Worm (Caenorhabditis elegans) whole organism, L4 larva: Measurements from ENCODE around the gene lips-10.

Experiments used
- Y48G9A.11 ChIP-seq: fragments of 200-800 bp; sonication (Bioruptor generic); IDR thresholded peaks from 2 replicates; pipeline ENCODE4 v1.3.6; 2022; ENCODE audit warnings: missing genetic modification reagents, missing genetic modification characterization, missing compliant biosample characterization
- aha-1 ChIP-seq: fragments of 150-350 bp; peaks from one replicate; lab custom pipeline; 2014; ENCODE audit warnings: missing biosample characterization, missing genetic modification characterization
- arid-1 ChIP-seq: fragments of 200-800 bp; sonication (Bioruptor generic); conservative IDR thresholded peaks from 2 replicates; pipeline ENCODE4 v1.3.6; 2022; ENCODE audit warnings: missing genetic modification reagents, missing genetic modification characterization, missing compliant biosample characterization
- ceh-28 ChIP-seq: fragments of 150-350 bp; optimal IDR thresholded peaks from 2 replicates; lab custom pipeline; 2014; ENCODE audit warnings: missing biosample characterization, missing genetic modification reagents, missing genetic modification characterization
- cey-2 ChIP-seq: sonication (generic microtip); optimal IDR thresholded peaks from 3 replicates; lab custom pipeline; 2017; ENCODE audit warnings: missing genetic modification characterization, mild to moderate bottlenecking, missing compliant biosample characterization, antibody characterized with exemption, borderline replicate concordance; ENCODE audit not compliant: insufficient read depth
- ctbp-1 ChIP-seq: fragments of 200-800 bp; sonication (Bioruptor generic); IDR thresholded peaks from 2 replicates; pipeline ENCODE4 v1.3.6; 2022; ENCODE audit warnings: missing genetic modification reagents, missing genetic modification characterization, missing compliant biosample characterization
- dmd-9 ChIP-seq: fragments of 200-800 bp; sonication (Bioruptor generic); IDR thresholded peaks from 2 replicates; pipeline ENCODE4 v1.3.6; 2022; ENCODE audit warnings: missing genetic modification reagents, missing genetic modification characterization, missing compliant biosample characterization
- dpl-1 ChIP-seq: fragments of 150-350 bp; optimal IDR thresholded peaks from 2 replicates; lab custom pipeline; 2014; ENCODE audit warnings: missing biosample characterization, missing genetic modification reagents, missing genetic modification characterization
- duxl-1 ChIP-seq: sonication (generic microtip); optimal IDR thresholded peaks from 2 replicates; lab custom pipeline; 2016; ENCODE audit warnings: mild to moderate bottlenecking, missing genetic modification characterization, moderate library complexity, missing compliant biosample characterization; ENCODE audit not compliant: poor library complexity
- dve-1 ChIP-seq: sonication (generic microtip); optimal IDR thresholded peaks from 2 replicates; lab custom pipeline; 2017; ENCODE audit warnings: antibody characterized with exemption, mild to moderate bottlenecking, missing genetic modification characterization, missing compliant biosample characterization; ENCODE audit not compliant: insufficient read depth
- egl-43 ChIP-seq: fragments of 200-800 bp; sonication (Bioruptor generic); IDR thresholded peaks from 2 replicates; pipeline ENCODE4 v1.3.6; 2022; ENCODE audit warnings: missing genetic modification reagents, missing genetic modification characterization, missing compliant biosample characterization
- hif-1 ChIP-seq, 2 experiments: sonication (generic microtip); optimal IDR thresholded peaks; 2 replicates each; lab custom pipeline; 2016 to 2017; ENCODE audit warnings: missing compliant biosample characterization in 2 of 2, missing genetic modification characterization in 2 of 2, missing genetic modification reagents in 2 of 2, missing genotype in 2 of 2, mild to moderate bottlenecking in 1 of 2
- hlh-11 ChIP-seq: fragments of 200-800 bp; sonication (Bioruptor generic); optimal IDR thresholded peaks from 2 replicates; lab custom pipeline; 2018; ENCODE audit warnings: mild to moderate bottlenecking, missing genetic modification characterization, missing compliant biosample characterization
- hlh-30 ChIP-seq: sonication (generic microtip); optimal IDR thresholded peaks from 2 replicates; lab custom pipeline; 2017; ENCODE audit warnings: antibody characterized with exemption, mild to moderate bottlenecking, missing genetic modification characterization, missing compliant biosample characterization; ENCODE audit not compliant: insufficient read depth
- hmg-1.1 ChIP-seq: fragments of 200-800 bp; sonication (Bioruptor generic); IDR thresholded peaks from 2 replicates; pipeline ENCODE4 v1.3.6; 2022; ENCODE audit warnings: missing genetic modification reagents, missing genetic modification characterization, missing compliant biosample characterization
- lin-15B ChIP-seq: fragments of 150-350 bp; sonication (generic microtip); optimal IDR thresholded peaks from 3 replicates; lab custom pipeline; 2014; ENCODE audit warnings: missing biosample characterization, missing genetic modification characterization
- lin-38 ChIP-seq: fragments of 200-800 bp; sonication (Bioruptor generic); IDR thresholded peaks from 2 replicates; pipeline ENCODE4 v1.3.6; 2022; ENCODE audit warnings: missing genetic modification reagents, missing genetic modification characterization, missing compliant biosample characterization
- lsy-2 ChIP-seq, 2 experiments: fragments of 150-350 bp in 1 of 2; sonication (generic microtip) in 1 of 2; optimal IDR thresholded peaks; 2 replicates each; lab custom pipeline; 2014 to 2017; ENCODE audit warnings: missing biosample characterization in 2 of 2, missing genetic modification characterization in 2 of 2
- mep-1 ChIP-seq: fragments of 150-350 bp; sonication (generic microtip); optimal IDR thresholded peaks from 3 replicates; lab custom pipeline; 2014; ENCODE audit warnings: missing biosample characterization, missing genetic modification characterization
- mes-2 ChIP-seq: sonication (generic microtip); optimal IDR thresholded peaks from 2 replicates; lab custom pipeline; 2016; ENCODE audit warnings: missing genotype, mild to moderate bottlenecking, missing genetic modification characterization, missing compliant biosample characterization; ENCODE audit not compliant: poor library complexity, severe bottlenecking
- nhr-102 ChIP-seq: sonication (generic microtip); optimal IDR thresholded peaks from 2 replicates; lab custom pipeline; 2016; ENCODE audit warnings: mild to moderate bottlenecking, missing genetic modification characterization, moderate library complexity, missing compliant biosample characterization
- nhr-237 ChIP-seq: sonication (generic microtip); optimal IDR thresholded peaks from 2 replicates; lab custom pipeline; 2017; ENCODE audit warnings: missing biosample characterization, missing genetic modification characterization
- nhr-41 ChIP-seq: fragments of 200-800 bp; sonication (Bioruptor generic); IDR thresholded peaks from 2 replicates; pipeline ENCODE4 v1.3.6; 2022; ENCODE audit warnings: missing genetic modification reagents, missing genetic modification characterization, missing compliant biosample characterization
- nhr-48 ChIP-seq: sonication (generic microtip); optimal IDR thresholded peaks from 2 replicates; lab custom pipeline; 2016; ENCODE audit warnings: mild to moderate bottlenecking, missing genetic modification characterization, missing compliant biosample characterization
- nhr-77 ChIP-seq: fragments of 150-350 bp; optimal IDR thresholded peaks from 2 replicates; lab custom pipeline; 2014; ENCODE audit warnings: missing biosample characterization, missing genetic modification characterization
- rbr-2 ChIP-seq: sonication (generic microtip); optimal IDR thresholded peaks from 2 replicates; lab custom pipeline; 2016; ENCODE audit warnings: missing genotype, missing genetic modification characterization, missing compliant biosample characterization
- snpc-1.2 ChIP-seq: fragments of 200-800 bp; sonication (Bioruptor generic); IDR thresholded peaks from 2 replicates; pipeline ENCODE4 v1.3.6; 2022; ENCODE audit warnings: missing genetic modification reagents, missing genetic modification characterization, missing compliant biosample characterization
- spr-1 ChIP-seq: sonication (generic microtip); optimal IDR thresholded peaks from 2 replicates; lab custom pipeline; 2016; ENCODE audit warnings: mild to moderate bottlenecking, missing genetic modification characterization, missing compliant biosample characterization
- spr-3 ChIP-seq: fragments of 200-800 bp; sonication (Bioruptor generic); optimal IDR thresholded peaks from 2 replicates; lab custom pipeline; 2018; ENCODE audit warnings: mild to moderate bottlenecking, missing genetic modification characterization, missing compliant biosample characterization
- vab-7 ChIP-seq: fragments of 200-800 bp; sonication (Bioruptor generic); IDR thresholded peaks from 2 replicates; pipeline ENCODE4 v1.3.6; 2022; ENCODE audit warnings: missing genetic modification reagents, missing genetic modification characterization, missing compliant biosample characterization
- zfp-3 ChIP-seq: fragments of 200-800 bp; sonication (Bioruptor generic); conservative IDR thresholded peaks from 2 replicates; pipeline ENCODE4 v1.3.6; 2022; ENCODE audit warnings: missing genetic modification reagents, missing genetic modification characterization, missing compliant biosample characterization

lips-10 gene

ce11 chrII:8457438-8457837 lies 18.5 kb downstream of the lips-10 start, which contains the start of gene zyg-9:
TSS of gene zyg-9 (plus strand) at chrII:8457818.
- peak; percentile 10 for TF ChIP-seq mep-1
- TF ChIP-seq hif-1 (tag; optimal IDR thresholded peaks at IDR 0.05; lab: Kevin White, UChicago): peak in 1 of 2 experiments; percentile 22
- TF ChIP-seq hmg-1.1 (GFP tag; lab: Robert Waterston, UW): 0 out of 2 replicates have a peak, but pooled peaks have one; percentile 32
- peak; percentile 24 for TF ChIP-seq hlh-11 (tag; lab: Kevin White, UChicago)
- TF ChIP-seq dve-1 (tag; lab: Kevin White, UChicago): peak; percentile 7
- no peak for TF ChIP-seq nhr-77
- no peak for TF ChIP-seq spr-3 (GFP tag; lab: Kevin White, UChicago)
- peak in 1 of 2 experiments; percentile 60 for TF ChIP-seq lsy-2 (tag; optimal IDR thresholded peaks at IDR 0.05; lab: Kevin White, UChicago)
- TF ChIP-seq egl-43 (GFP tag; lab: Robert Waterston, UW): peak; percentile 28; the same call in 1 of the 2 replicates
- TF ChIP-seq nhr-48 (tag; lab: Kevin White, UChicago): no peak
- no peak for TF ChIP-seq lin-15B (tag; lab: Kevin White, UChicago)
- no peak for TF ChIP-seq spr-1 (tag; lab: Kevin White, UChicago)
- TF ChIP-seq hlh-30: peak; percentile 83
- TF ChIP-seq Y48G9A.11 (GFP tag; lab: Robert Waterston, UW): no peak
- TF ChIP-seq cey-2 (tag; lab: Kevin White, UChicago): no peak
- no peak for TF ChIP-seq dmd-9
- TF ChIP-seq ceh-28: peak; percentile 11
- peak; percentile 37 for TF ChIP-seq mes-2 (tag; lab: Kevin White, UChicago)
- TF ChIP-seq dpl-1 (GFP tag; lab: Kevin White, UChicago): peak; percentile 5
- TF ChIP-seq aha-1 (tag; lab: Kevin White, UChicago): peak; percentile 64
- TF ChIP-seq, all 104 proteins: peak for 12

ce11 chrII:8459832-8460566 lies 21.0 kb downstream of the lips-10 start:
- peak; percentile 34; the same call in 1 of the 2 replicates for TF ChIP-seq arid-1 (GFP tag; lab: Robert Waterston, UW)

- TF ChIP-seq zfp-3 (GFP tag; lab: Robert Waterston, UW) (0 out of 2 replicates have a peak, but pooled peaks have one; percentile 10), mep-1 (peak; percentile 76), nhr-237 (no peak), nhr-102 (peak; percentile 27), lsy-2 (tag; optimal IDR thresholded peaks at IDR 0.05; lab: Kevin White, UChicago) (peak in 1 of 2 experiments; percentile 66), lin-38 (GFP tag; lab: Robert Waterston, UW) (peak; percentile 67; the same call in 1 of the 2 replicates), snpc-1.2 (peak; percentile 64; the same call in 1 of the 2 replicates), vab-7 (GFP tag; lab: Robert Waterston, UW) (no peak), duxl-1 (tag; lab: Kevin White, UChicago) (peak; percentile 37), arid-1 (GFP tag; lab: Robert Waterston, UW) (peak; percentile 14; the same call in 1 of the 2 replicates), mes-2 (tag; lab: Kevin White, UChicago) (peak; percentile 65), dpl-1 (GFP tag; lab: Kevin White, UChicago) (peak; percentile 45), nhr-48 (tag; lab: Kevin White, UChicago) (no peak), nhr-41 (GFP tag; lab: Robert Waterston, UW) (no peak), ctbp-1 (GFP tag; lab: Robert Waterston, UW) (peak; percentile 43; the same call in 1 of the 2 replicates), rbr-2 (tag; lab: Kevin White, UChicago) (peak; percentile 25)
Observed at ce11 chrII:8464448-8464898, 25.5 kb downstream of the lips-10 start, which contains the start of gene fars-3. TSS of gene fars-3 (plus strand) at chrII:8464848.
